Fruit fly (Drosophila melanogaster): ENCODE measurements around the gene Tsp74F.

The Tsp74F gene

dm6 chr3L:17929697-17930581 lies 34.3 kb upstream of the Tsp74F start:
- TF ChIP-seq CG8478 (optimal IDR thresholded peaks at IDR 0.05) (no peak), pan (optimal IDR thresholded peaks at IDR 0.05) (no peak), usp (GFP tag; optimal IDR thresholded peaks at IDR 0.05) (no peak), psq (optimal IDR thresholded peaks at IDR 0.05) (no peak), EcR (GFP tag; optimal IDR thresholded peaks at IDR 0.05) (no peak), Dll (optimal IDR thresholded peaks at IDR 0.05) (no peak)

- no peak for TF ChIP-seq Dll (optimal IDR thresholded peaks at IDR 0.05)
Measured at dm6 chr3L:17928106-17928505, 32.4 kb upstream of the Tsp74F start.

DNA sequence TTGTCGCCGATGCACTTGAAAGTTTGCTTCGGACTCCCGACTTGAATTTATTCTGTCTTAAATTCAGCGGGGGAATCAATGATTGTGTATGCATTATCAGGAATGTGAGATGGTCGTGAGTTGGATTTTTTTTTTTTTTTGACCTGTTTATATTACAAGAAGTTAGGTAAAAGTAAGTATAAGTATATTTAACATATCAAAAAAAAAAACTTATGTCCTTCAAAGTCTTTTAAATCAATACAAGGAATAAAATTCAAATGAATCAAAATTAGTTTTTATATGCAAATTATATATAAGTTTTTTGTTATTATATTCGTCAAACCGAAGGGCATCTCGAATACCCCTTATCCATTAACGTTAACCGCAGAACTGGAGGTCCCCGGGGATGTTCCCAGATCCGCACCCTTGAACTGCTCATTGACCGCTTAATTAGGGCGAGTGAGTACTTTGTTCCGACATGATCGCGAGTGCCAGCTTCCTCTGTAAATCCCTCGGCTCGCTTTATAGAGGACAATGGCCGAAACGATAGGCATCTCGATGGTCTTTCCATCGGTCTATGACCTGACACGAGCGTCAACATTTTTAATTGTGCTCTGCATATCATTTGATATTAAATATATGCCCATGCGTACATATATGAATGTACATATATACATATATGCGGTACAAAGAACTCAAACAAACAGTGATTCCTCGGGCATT lies 31.1 kb upstream of the Tsp74F start:
- TF ChIP-seq EcR (GFP tag; optimal IDR thresholded peaks at IDR 0.05) (peak in 1 of 2 experiments; percentile 66), psq (optimal IDR thresholded peaks at IDR 0.05) (no peak), usp (GFP tag; optimal IDR thresholded peaks at IDR 0.05) (no peak)

- TF ChIP-seq CG8478 (optimal IDR thresholded peaks at IDR 0.05): no peak
- TF ChIP-seq EcR (GFP tag; optimal IDR thresholded peaks at IDR 0.05): peak in 1 of 2 experiments; percentile 81
- TF ChIP-seq psq (optimal IDR thresholded peaks at IDR 0.05): no peak
- no peak for TF ChIP-seq pan (optimal IDR thresholded peaks at IDR 0.05)
- TF ChIP-seq usp (GFP tag; optimal IDR thresholded peaks at IDR 0.05): no peak
Measured at dm6 chr3L:17925180-17925753, 29.6 kb upstream of the Tsp74F start.

- TF ChIP-seq CG8478 (optimal IDR thresholded peaks at IDR 0.05) (no peak), psq (optimal IDR thresholded peaks at IDR 0.05) (no peak), pan (optimal IDR thresholded peaks at IDR 0.05) (no peak), Dll (optimal IDR thresholded peaks at IDR 0.05) (no peak), EcR (GFP tag; optimal IDR thresholded peaks at IDR 0.05) (no peak), usp (GFP tag; optimal IDR thresholded peaks at IDR 0.05) (no peak)
Measured at dm6 chr3L:17924005-17924755, 28.5 kb upstream of the Tsp74F start.

DNA sequence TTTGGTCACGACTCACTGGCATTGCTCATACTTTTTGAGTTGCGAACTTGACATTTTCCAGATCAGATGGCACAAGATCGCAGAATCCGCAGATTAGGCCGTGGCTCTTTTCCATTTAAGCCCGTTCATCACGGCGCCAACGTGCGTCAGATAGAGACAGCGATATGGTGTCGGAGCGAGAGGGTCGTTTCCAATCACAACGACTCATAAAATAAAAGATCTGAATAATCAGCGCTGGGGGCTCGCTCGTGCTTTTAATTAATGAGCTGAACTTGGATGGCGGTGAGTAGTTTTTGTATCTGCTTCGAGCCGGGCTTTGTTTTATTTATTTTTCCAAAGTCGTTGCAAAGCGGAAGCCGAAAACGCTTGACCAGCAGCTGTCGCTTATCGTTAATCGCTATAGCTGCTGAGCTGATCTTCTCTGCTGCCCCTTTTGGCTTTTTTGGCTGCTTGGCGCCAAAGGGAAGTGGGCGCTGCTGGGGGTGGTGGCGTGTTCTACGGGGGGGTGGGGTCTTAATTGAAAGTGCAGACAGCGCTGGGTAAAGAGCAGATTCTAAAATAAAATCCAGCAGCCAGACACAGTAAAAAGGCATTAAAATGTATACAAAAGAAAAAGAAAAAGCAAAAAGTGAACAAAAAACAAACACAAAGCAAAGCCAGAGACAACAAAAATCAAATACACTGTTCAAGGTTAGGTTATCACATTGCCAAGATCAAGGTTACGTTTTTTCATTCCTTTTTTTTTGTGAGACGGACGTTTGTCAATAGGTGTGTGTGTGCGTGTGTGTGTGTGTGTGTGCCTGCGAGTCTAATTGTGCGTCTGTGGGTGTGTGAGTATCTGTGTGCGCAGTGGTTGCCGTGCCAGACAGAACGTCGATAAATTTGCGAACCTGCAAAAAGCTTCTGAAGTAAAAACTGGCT lies 26.8 kb upstream of the Tsp74F start:
- no peak for TF ChIP-seq CG8478 (optimal IDR thresholded peaks at IDR 0.05)
- TF ChIP-seq EcR (GFP tag; optimal IDR thresholded peaks at IDR 0.05): no peak
- TF ChIP-seq usp (GFP tag; optimal IDR thresholded peaks at IDR 0.05): no peak

dm6 chr3L:17921462-17921861 lies 25.8 kb upstream of the Tsp74F start:
- no peak for TF ChIP-seq pan (optimal IDR thresholded peaks at IDR 0.05)
- no peak for TF ChIP-seq CG8478 (optimal IDR thresholded peaks at IDR 0.05)
- peak in 1 of 2 experiments; percentile 24 for TF ChIP-seq EcR (GFP tag; optimal IDR thresholded peaks at IDR 0.05)

DNA sequence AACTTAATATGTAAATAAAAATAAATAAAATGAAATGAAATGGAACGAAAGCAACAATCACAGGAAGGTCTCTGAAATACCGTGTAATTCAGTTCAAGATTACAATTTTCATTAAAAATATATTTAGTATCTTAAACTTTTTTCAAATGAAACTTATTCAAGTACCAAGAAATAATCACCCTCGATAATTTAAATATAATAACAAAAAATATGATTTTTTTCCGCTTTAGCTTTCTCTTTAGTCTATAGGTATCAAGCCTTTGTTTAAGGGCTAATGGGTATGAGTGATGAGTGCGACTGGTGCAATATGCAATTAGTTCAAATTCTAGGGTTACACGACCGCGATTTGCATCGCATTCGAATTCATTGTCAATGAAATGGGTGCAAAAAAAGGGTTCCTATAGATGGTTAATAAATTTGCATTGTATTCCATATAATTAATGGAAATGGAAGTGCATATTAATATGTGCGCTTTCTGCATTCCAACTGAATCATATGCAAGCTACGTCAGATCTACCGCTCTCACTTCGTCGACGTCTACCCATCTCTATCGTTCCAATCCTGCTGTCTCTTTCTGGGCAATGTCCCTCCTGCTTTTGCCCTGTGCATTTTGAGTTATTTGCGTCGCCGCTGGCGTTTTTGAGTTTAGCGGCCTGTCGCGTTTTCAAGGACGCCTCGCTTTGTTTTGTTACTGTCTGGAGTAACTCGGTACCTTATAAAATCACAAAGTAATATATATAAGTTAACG lies 22.2 kb upstream of the Tsp74F start:
- TF ChIP-seq CG8478 (optimal IDR thresholded peaks at IDR 0.05): no peak
- no peak for TF ChIP-seq EcR (GFP tag; optimal IDR thresholded peaks at IDR 0.05)
- no peak for TF ChIP-seq usp (GFP tag; optimal IDR thresholded peaks at IDR 0.05)
- TF ChIP-seq Dll (optimal IDR thresholded peaks at IDR 0.05): no peak
- TF ChIP-seq psq (optimal IDR thresholded peaks at IDR 0.05): no peak

- TF ChIP-seq usp (GFP tag; optimal IDR thresholded peaks at IDR 0.05) (no peak), psq (optimal IDR thresholded peaks at IDR 0.05) (no peak), pan (optimal IDR thresholded peaks at IDR 0.05) (no peak), Dll (optimal IDR thresholded peaks at IDR 0.05) (no peak)
Measured at dm6 chr3L:17915792-17916540, 20.3 kb upstream of the Tsp74F start.

DNA sequence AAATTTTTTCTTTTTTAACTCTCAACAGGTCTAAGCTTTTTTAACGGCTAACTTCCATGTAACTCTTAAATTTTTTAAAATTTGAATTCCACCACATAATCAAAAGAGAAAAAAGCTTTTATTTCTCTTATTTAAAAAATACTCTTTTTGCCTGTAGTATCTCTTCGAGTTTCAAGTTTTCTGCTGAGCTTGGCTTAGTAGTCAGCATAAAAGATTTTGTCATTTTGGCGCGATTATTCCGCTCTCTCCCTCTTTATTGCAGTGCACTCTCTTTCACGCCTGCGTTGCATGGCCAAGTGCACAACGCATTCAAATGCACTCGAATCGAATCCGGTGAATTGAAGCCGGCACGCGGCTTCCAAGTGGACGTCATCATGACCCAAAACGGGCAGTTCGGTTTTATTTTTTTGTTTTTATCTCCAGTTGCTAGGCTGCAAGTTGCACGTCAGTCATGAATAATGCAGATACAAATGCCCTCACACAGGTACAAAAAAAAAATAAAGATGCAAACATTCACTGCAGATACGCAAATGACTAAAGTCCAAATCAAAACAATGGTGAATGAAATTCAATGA lies 18.4 kb upstream of the Tsp74F start:
- TF ChIP-seq CG8478 (optimal IDR thresholded peaks at IDR 0.05) (no peak), Dll (optimal IDR thresholded peaks at IDR 0.05) (no peak), usp (GFP tag; optimal IDR thresholded peaks at IDR 0.05) (no peak), EcR (GFP tag; optimal IDR thresholded peaks at IDR 0.05) (no peak), pan (optimal IDR thresholded peaks at IDR 0.05) (no peak), psq (optimal IDR thresholded peaks at IDR 0.05) (no peak)
